Worm (Caenorhabditis elegans): ENCODE measurements around the gene M110.9.

The M110.9 gene

DNA sequence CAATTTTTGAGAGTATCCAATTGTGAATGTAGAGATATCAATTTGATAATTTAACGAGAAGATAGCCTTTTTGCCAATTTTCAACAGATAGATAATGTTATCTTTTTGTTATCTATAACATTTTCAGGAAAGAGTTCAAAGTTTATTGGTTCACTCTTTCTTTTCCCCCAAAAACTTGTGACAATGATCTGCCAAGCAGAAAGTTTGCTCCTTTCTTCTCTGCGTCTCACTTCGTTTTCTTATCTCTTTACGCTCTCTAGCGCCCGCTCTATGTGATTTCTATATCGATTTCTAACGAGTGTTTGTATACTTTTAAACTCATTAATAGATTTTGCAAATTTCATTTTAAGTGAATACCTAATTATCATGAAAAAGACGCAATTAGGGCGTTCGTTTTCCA, 4.6 kb upstream of the M110.9 start:
- no peak for TF ChIP-seq swsn-7 (tag; optimal IDR thresholded peaks at IDR 0.05)
- TF ChIP-seq Y116A8C.19 (tag; optimal IDR thresholded peaks at IDR 0.05; ENCODE audit: borderline replicate concordance): no peak
- no peak for TF ChIP-seq hlh-4 (tag; optimal IDR thresholded peaks at IDR 0.05)
- no peak for TF ChIP-seq tbx-2 (tag; optimal IDR thresholded peaks at IDR 0.05)
- peak in 1 of 2 experiments; percentile 1 for TF ChIP-seq efl-1 (optimal IDR thresholded peaks at IDR 0.05)
- no peak for TF ChIP-seq efl-1 (GFP tag; optimal IDR thresholded peaks at IDR 0.05 in 1 of 2)
- TF ChIP-seq mdl-1 (tag; optimal IDR thresholded peaks at IDR 0.05): peak in 1 of 2 experiments; percentile 29
- TF ChIP-seq ztf-4 (tag; optimal IDR thresholded peaks at IDR 0.05): no peak
- TF ChIP-seq ets-5 (GFP tag; IDR thresholded peaks at IDR 0.05): no peak
- peak; percentile 10 for TF ChIP-seq pqm-1 (tag; optimal IDR thresholded peaks at IDR 0.05)
- TF ChIP-seq nhr-85 (tag): no peak
- TF ChIP-seq fkh-4 (tag; optimal IDR thresholded peaks at IDR 0.05; ENCODE audit: borderline replicate concordance): no peak
- no peak for TF ChIP-seq alr-1 (tag; optimal IDR thresholded peaks at IDR 0.05; ENCODE audit: borderline replicate concordance)
- no peak for TF ChIP-seq skn-1 (tag; optimal IDR thresholded peaks at IDR 0.05)
- no peak for TF ChIP-seq nhr-84 (tag; optimal IDR thresholded peaks at IDR 0.05)
- peak; percentile 23 for TF ChIP-seq nhr-90 (tag; optimal IDR thresholded peaks at IDR 0.05; ENCODE audit: poor library complexity)
- TF ChIP-seq aly-2 (tag; optimal IDR thresholded peaks at IDR 0.05): no peak
- TF ChIP-seq F16B12.6 (tag; optimal IDR thresholded peaks at IDR 0.05): no peak
- no peak for TF ChIP-seq ceh-63 (GFP tag; optimal IDR thresholded peaks at IDR 0.05)
- TF ChIP-seq tlp-1 (tag; optimal IDR thresholded peaks at IDR 0.05): no peak
- TF ChIP-seq pax-3 (tag; optimal IDR thresholded peaks at IDR 0.05): no peak
- TF ChIP-seq xbp-1 (tag; optimal IDR thresholded peaks at IDR 0.05): no peak
- no peak for TF ChIP-seq nhr-12 (tag; optimal IDR thresholded peaks at IDR 0.05)
- no peak for TF ChIP-seq isw-1 (GFP tag; IDR thresholded peaks at IDR 0.05)
- TF ChIP-seq ceh-88 (GFP tag; IDR thresholded peaks at IDR 0.05): no peak
- TF ChIP-seq nhr-71 (tag; optimal IDR thresholded peaks at IDR 0.05): peak; percentile 42
- TF ChIP-seq sup-37 (GFP tag; optimal IDR thresholded peaks at IDR 0.05): no peak
- no peak for TF ChIP-seq hpl-2 (GFP tag; optimal IDR thresholded peaks at IDR 0.05)
- no peak for TF ChIP-seq mef-2 (tag; optimal IDR thresholded peaks at IDR 0.05)
- no peak for TF ChIP-seq egl-27 (tag; optimal IDR thresholded peaks at IDR 0.05)
- no peak for TF ChIP-seq C04F5.9 (tag; optimal IDR thresholded peaks at IDR 0.05)
- no peak for TF ChIP-seq unc-98 (GFP tag; IDR thresholded peaks at IDR 0.05)
- TF ChIP-seq nhr-28 (tag; optimal IDR thresholded peaks at IDR 0.05): no peak
- TF ChIP-seq lir-3 (tag; optimal IDR thresholded peaks at IDR 0.05; ENCODE audit: poor library complexity): no peak
- no peak for TF ChIP-seq ama-1 (optimal IDR thresholded peaks at IDR 0.05)
- peak; percentile 23 for TF ChIP-seq blmp-1 (tag; optimal IDR thresholded peaks at IDR 0.05)
- TF ChIP-seq ces-1 (GFP tag; optimal IDR thresholded peaks at IDR 0.05): no peak
- peak; percentile 93 for TF ChIP-seq elt-2 (tag; optimal IDR thresholded peaks at IDR 0.05)
- TF ChIP-seq fkh-8 (tag; optimal IDR thresholded peaks at IDR 0.05): no peak
- TF ChIP-seq hlh-17 (GFP tag; optimal IDR thresholded peaks at IDR 0.05; ENCODE audit: borderline replicate concordance): no peak
- no peak for TF ChIP-seq dpl-1 (GFP tag; optimal IDR thresholded peaks at IDR 0.05)
- no peak for TF ChIP-seq ceh-90 (tag; optimal IDR thresholded peaks at IDR 0.05)
- TF ChIP-seq egl-13 (tag; optimal IDR thresholded peaks at IDR 0.05): no peak
- peak in 1 of 2 experiments; percentile 16 for TF ChIP-seq lin-35 (GFP tag; optimal IDR thresholded peaks at IDR 0.05)
- no peak for TF ChIP-seq lin-15B (tag; optimal IDR thresholded peaks at IDR 0.05)
- TF ChIP-seq nhr-77 (tag; optimal IDR thresholded peaks at IDR 0.05): no peak
- TF ChIP-seq vab-15 (tag; optimal IDR thresholded peaks at IDR 0.05): no peak
- TF ChIP-seq unc-30 (tag; optimal IDR thresholded peaks at IDR 0.05): no peak
- no peak for TF ChIP-seq C34B4.2 (tag; optimal IDR thresholded peaks at IDR 0.05)
- no peak for TF ChIP-seq fkh-10 (GFP tag; optimal IDR thresholded peaks at IDR 0.05)
- TF ChIP-seq lin-13 (GFP tag; optimal IDR thresholded peaks at IDR 0.05): no peak
- TF ChIP-seq lin-14 (GFP tag; optimal IDR thresholded peaks at IDR 0.05): no peak
- TF ChIP-seq nhr-76 (tag; optimal IDR thresholded peaks at IDR 0.05): no peak
- TF ChIP-seq C16A3.4 (tag; optimal IDR thresholded peaks at IDR 0.05): no peak
- no peak for TF ChIP-seq rnt-1 (tag; optimal IDR thresholded peaks at IDR 0.05)

Measured in whole organism, L1 larva.